Fruit fly (Drosophila melanogaster) whole organism, pupa: ENCODE data around the gene SecCl.

Source experiments
- CG12605 ChIP-seq: fragments of 200-800 bp; sonication (Bioruptor generic); IDR thresholded peaks from 2 replicates; pipeline ENCODE4 v1.3.6; 2022; ENCODE audit warnings: missing biosample characterization, missing genetic modification characterization
- CG17806 ChIP-seq: fragments of 200-800 bp; sonication (Bioruptor generic); optimal IDR thresholded peaks from 2 replicates; lab custom pipeline; 2018; ENCODE audit warnings: missing biosample characterization, mild to moderate bottlenecking, missing genetic modification characterization, moderate library complexity
- CG34367 ChIP-seq: fragments of 200-800 bp; sonication (Bioruptor generic); optimal IDR thresholded peaks from 2 replicates; lab custom pipeline; 2018; ENCODE audit warnings: missing biosample characterization, mild to moderate bottlenecking, missing genetic modification characterization
- CG8301 ChIP-seq: fragments of 200-800 bp; sonication (Bioruptor generic); optimal IDR thresholded peaks from 2 replicates; lab custom pipeline; 2018; ENCODE audit warnings: missing biosample characterization, mild to moderate bottlenecking, missing genetic modification characterization
- CG9948 ChIP-seq: fragments of 200-800 bp; sonication (Bioruptor generic); optimal IDR thresholded peaks from 2 replicates; lab custom pipeline; 2018; ENCODE audit warnings: missing biosample characterization, mild to moderate bottlenecking, missing genetic modification characterization, moderate library complexity
- EcR ChIP-seq: fragments of 200-800 bp; sonication (Bioruptor generic); optimal IDR thresholded peaks from 3 replicates; lab custom pipeline; 2019; ENCODE audit warnings: missing biosample characterization, missing genetic modification characterization, mild to moderate bottlenecking, moderate library complexity, missing genetic modification reagents
- Ets98B ChIP-seq: fragments of 200-800 bp; sonication (Bioruptor generic); IDR thresholded peaks from 2 replicates; pipeline ENCODE4 v1.3.6; 2022; ENCODE audit warnings: missing biosample characterization, missing genetic modification characterization
- Pif1A ChIP-seq: fragments of 200-800 bp; sonication (Bioruptor generic); optimal IDR thresholded peaks from 3 replicates; lab custom pipeline; 2016; ENCODE audit warnings: missing biosample characterization, missing genetic modification characterization

DNA sequence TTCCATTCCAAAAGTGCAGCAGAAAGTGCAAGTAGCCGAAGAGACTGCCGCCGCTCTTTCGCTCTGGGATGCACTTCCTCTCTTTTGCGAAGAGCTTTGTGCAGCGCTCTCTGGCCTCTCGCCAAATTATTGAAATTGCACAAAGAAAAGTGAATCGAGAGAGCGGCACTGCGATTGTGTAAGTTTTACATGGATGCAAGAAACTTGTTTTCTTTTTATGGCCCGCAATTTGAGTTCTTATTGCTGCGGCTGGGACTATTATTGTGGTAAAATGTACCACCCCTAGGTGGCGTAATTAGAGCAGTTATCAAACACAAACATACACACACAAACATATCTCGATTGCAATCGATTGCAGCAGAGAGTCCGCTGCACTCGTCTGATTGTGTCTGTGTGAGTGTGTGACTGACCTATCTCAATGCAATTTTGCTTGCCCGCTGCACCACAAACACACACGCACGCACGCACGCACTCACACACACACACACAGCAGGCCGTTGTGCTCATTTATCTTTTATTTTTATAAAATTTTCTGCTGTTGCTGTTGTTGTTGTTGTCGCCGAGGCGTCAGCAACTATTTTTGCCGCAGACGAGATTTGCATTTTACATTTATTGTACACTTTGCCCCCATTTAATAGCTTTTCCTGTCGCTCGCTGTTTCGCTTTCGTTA is 30.5 kb downstream of the SecCl start:
- TF ChIP-seq CG8301 (peak; percentile 22), CG34367 (tag; lab: Kevin White, UChicago) (no peak), CG17806 (tag; lab: Kevin White, UChicago) (peak; percentile 12), CG12605 (no peak; the same call in none of the 2 replicates), EcR (GFP tag; lab: Kevin White, UChicago) (peak; percentile 98), CG9948 (no peak), Ets98B (GFP tag; lab: Robert Waterston, UW) (peak; percentile 54; the same call in 1 of the 2 replicates), Pif1A (peak; percentile 20)
